Worm (Caenorhabditis elegans) whole organism, young adult: ENCODE data around the gene bath-19.

Experiments used
- B0336.3 ChIP-seq: fragments of 200-800 bp; sonication (Bioruptor generic); IDR thresholded peaks from 2 replicates; pipeline ENCODE4 v1.3.6; 2022; ENCODE audit warnings: missing genetic modification characterization, missing compliant biosample characterization
- Y53G8AR.9 ChIP-seq: fragments of 200-800 bp; sonication (Bioruptor generic); conservative IDR thresholded peaks from 2 replicates; pipeline ENCODE4 v1.3.6; 2022; ENCODE audit warnings: missing genetic modification reagents, missing genetic modification characterization, missing compliant biosample characterization
- ceh-100 ChIP-seq: fragments of 200-800 bp; sonication (Bioruptor generic); IDR thresholded peaks from 2 replicates; pipeline ENCODE4 v1.3.6; 2022; ENCODE audit warnings: missing genetic modification reagents, missing genetic modification characterization, missing compliant biosample characterization
- sdz-38 ChIP-seq: sonication (generic microtip); optimal IDR thresholded peaks from 2 replicates; lab custom pipeline; 2016; ENCODE audit warnings: missing genotype, missing genetic modification characterization, missing compliant biosample characterization

- TF ChIP-seq B0336.3 (GFP tag; lab: Robert Waterston, UW), result no peak
- TF ChIP-seq ceh-100, result no peak
- no peak for TF ChIP-seq Y53G8AR.9 (GFP tag; lab: Robert Waterston, UW)
- no peak for TF ChIP-seq sdz-38 (tag; lab: Kevin White, UChicago)
These were observed 25.3 kb upstream of the bath-19 start, which contains the start of gene fbxb-6 for ce11 chrII:2064497-2064896.
